Fruit fly (Drosophila melanogaster) whole organism, embryonic: Measurements from ENCODE around the gene asp.

Source experiments
- CG12071 ChIP-seq: fragments of 200-800 bp; sonication (Bioruptor generic); optimal IDR thresholded peaks from 3 replicates; lab custom pipeline; 2018; ENCODE audit warnings: missing biosample characterization, mild to moderate bottlenecking, missing genetic modification characterization
- CG12219 ChIP-seq: fragments of 200-800 bp; sonication (Bioruptor generic); optimal IDR thresholded peaks from 3 replicates; lab custom pipeline; 2018; ENCODE audit warnings: missing biosample characterization, mild to moderate bottlenecking, missing genetic modification characterization
- CG15269 ChIP-seq: fragments of 200-800 bp; sonication (Bioruptor generic); optimal IDR thresholded peaks from 2 replicates; lab custom pipeline; 2018; ENCODE audit warnings: missing biosample characterization, mild to moderate bottlenecking, missing genetic modification characterization, moderate library complexity
- CG1603 ChIP-seq: fragments of 200-800 bp; sonication (Bioruptor generic); optimal IDR thresholded peaks from 2 replicates; lab custom pipeline; 2019; ENCODE audit warnings: missing biosample characterization, mild to moderate bottlenecking, missing genetic modification characterization, moderate library complexity
- CG16779 ChIP-seq: fragments of 200-800 bp; sonication (Bioruptor generic); IDR thresholded peaks from 2 replicates; pipeline ENCODE4 v1.3.6; 2022; ENCODE audit warnings: missing biosample characterization, missing genetic modification characterization
- CG17568 ChIP-seq: fragments of 200-800 bp; sonication (Bioruptor generic); optimal IDR thresholded peaks from 2 replicates; lab custom pipeline; 2018; ENCODE audit warnings: missing biosample characterization, mild to moderate bottlenecking, missing genetic modification characterization, moderate library complexity
- CG4820 ChIP-seq: fragments of 200-800 bp; sonication (Bioruptor generic); optimal IDR thresholded peaks from 3 replicates; lab custom pipeline; 2016; ENCODE audit warnings: missing biosample characterization, missing genetic modification characterization
- CG8478 ChIP-seq: fragments of >200 bp; optimal IDR thresholded peaks from 2 replicates; lab custom pipeline; 2018
- CoRest ChIP-seq: fragments of 200-800 bp; sonication (Bioruptor generic); optimal IDR thresholded peaks from 3 replicates; lab custom pipeline; 2018; ENCODE audit warnings: missing biosample characterization, mild to moderate bottlenecking, missing genetic modification characterization, moderate library complexity
- Dp ChIP-seq: fragments of 200-800 bp; sonication (Bioruptor generic); optimal IDR thresholded peaks from 2 replicates; lab custom pipeline; 2018; ENCODE audit warnings: missing biosample characterization, mild to moderate bottlenecking, missing genetic modification characterization, moderate library complexity
- p53 ChIP-seq: fragments of 200-800 bp; sonication (Bioruptor generic); optimal IDR thresholded peaks from 2 replicates; lab custom pipeline; 2016; ENCODE audit warnings: missing biosample characterization, missing genetic modification characterization
- psq ChIP-seq: fragments of 200-800 bp; sonication (Bioruptor generic); optimal IDR thresholded peaks from 2 replicates; lab custom pipeline; 2017; ENCODE audit warnings: missing biosample characterization, missing genetic modification characterization
- scrt ChIP-seq: fragments of 200-800 bp; sonication (Bioruptor generic); optimal IDR thresholded peaks from 2 replicates; lab custom pipeline; 2018; ENCODE audit warnings: missing biosample characterization, mild to moderate bottlenecking, missing genetic modification characterization, moderate library complexity

DNA sequence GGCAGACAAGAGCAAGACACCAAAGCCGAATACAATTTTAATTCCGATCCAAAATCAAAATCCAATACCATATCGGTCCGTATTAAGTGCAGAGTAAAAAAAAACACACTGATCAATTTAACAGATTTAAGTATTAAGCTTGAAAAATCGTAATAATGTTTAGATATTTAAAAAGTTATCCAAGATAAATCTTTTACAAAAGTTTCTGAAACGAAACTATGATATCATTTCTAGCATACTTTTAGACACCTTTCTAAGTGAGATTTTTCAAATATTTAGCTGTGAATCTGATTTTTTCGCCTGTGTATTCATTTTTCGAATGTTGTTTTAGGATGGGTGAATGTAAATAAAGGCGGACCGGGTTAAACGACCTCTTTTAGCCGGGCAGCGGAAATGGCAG is 23.5 kb downstream of the asp start:
- TF ChIP-seq CG15269 (no peak), CG16779 (GFP tag; lab: Robert Waterston, UW) (no peak), Dp (no peak), CG12219 (GFP tag; lab: Kevin White, UChicago) (no peak), CG1603 (no peak), CG12071 (GFP tag; lab: Kevin White, UChicago) (no peak), p53 (no peak), CG4820 (no peak), CG17568 (GFP tag; lab: Kevin White, UChicago) (no peak), CoRest (tag; lab: Kevin White, UChicago) (no peak), CG8478 (lab: Kevin White, UChicago) (no peak), psq (no peak), scrt (GFP tag; lab: Kevin White, UChicago) (no peak)
